Worm (Caenorhabditis elegans) whole organism, midembryonic: Measurements from ENCODE around the gene trul-1.

Source experiments
- cog-1 ChIP-seq: sonication (generic microtip); optimal IDR thresholded peaks from 2 replicates; lab custom pipeline; 2016; ENCODE audit warnings: missing genetic modification characterization, missing compliant biosample characterization
- flt-1 ChIP-seq: fragments of 200-800 bp; sonication (Bioruptor generic); IDR thresholded peaks from 2 replicates; pipeline ENCODE4 v1.3.6; 2022; ENCODE audit warnings: missing genetic modification characterization, missing compliant biosample characterization

DNA sequence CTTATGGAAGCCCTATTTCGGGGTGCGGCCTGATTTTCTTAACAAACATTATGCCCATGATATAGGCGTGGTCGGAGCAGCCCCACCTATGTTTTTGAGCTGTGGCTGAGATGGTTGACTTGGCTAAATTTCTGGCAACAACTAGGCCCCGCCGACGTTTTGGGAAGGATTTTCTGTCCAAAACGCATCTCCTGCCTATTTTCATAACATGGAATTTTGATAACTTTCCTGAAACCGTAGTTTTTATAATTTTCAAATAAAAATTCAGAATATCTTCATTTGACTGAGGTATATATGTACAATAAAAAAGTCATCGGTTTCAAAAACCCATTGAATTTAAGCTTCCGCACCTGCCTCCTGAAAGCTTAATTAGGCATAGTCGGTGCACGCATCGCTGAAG is 38.8 kb upstream of the trul-1 start:
- no peak for TF ChIP-seq cog-1 (tag; lab: Kevin White, UChicago)
- TF ChIP-seq flt-1 = no peak
